Worm (Caenorhabditis elegans): ENCODE data around the gene fbxa-128.

The fbxa-128 gene

ce11 chrIII:11170509-11170908 is 31.6 kb upstream of the fbxa-128 start:
- TF ChIP-seq rpc-1 (optimal IDR thresholded peaks at IDR 0.05), result no peak
- no peak for TF ChIP-seq rpc-1 (tag; optimal IDR thresholded peaks at IDR 0.05)
- TF ChIP-seq snpc-4 (GFP tag; optimal IDR thresholded peaks at IDR 0.05), result no peak
- TF ChIP-seq snpc-4 (tag; optimal IDR thresholded peaks at IDR 0.05), result no peak
- peak; percentile 94 for TF ChIP-seq him-1 (tag; optimal IDR thresholded peaks at IDR 0.05)
- TF ChIP-seq dpff-1 (tag; optimal IDR thresholded peaks at IDR 0.05), result no peak
- peak; percentile 19 for TF ChIP-seq xnd-1 (tag; optimal IDR thresholded peaks at IDR 0.05)
- no peak for TF ChIP-seq nfya-2 (GFP tag; IDR thresholded peaks at IDR 0.05)
- TF ChIP-seq madf-6 (GFP tag; IDR thresholded peaks at IDR 0.05), result 0 out of 2 replicates have a peak, but pooled peaks have one; percentile 34
- TF ChIP-seq ztf-3 (GFP tag; optimal IDR thresholded peaks at IDR 0.05), result no peak
- TF ChIP-seq akir-1 (GFP tag; optimal IDR thresholded peaks at IDR 0.05), result no peak
- TF ChIP-seq athp-1 (tag; optimal IDR thresholded peaks at IDR 0.05), result no peak
- no peak for TF ChIP-seq ets-4 (GFP tag; optimal IDR thresholded peaks at IDR 0.05)
- TF ChIP-seq F22D6.2 (tag; optimal IDR thresholded peaks at IDR 0.05), result no peak

ce11 chrIII:11169680-11170079 is 30.8 kb upstream of the fbxa-128 start:
- TF ChIP-seq ztf-26 (tag; optimal IDR thresholded peaks at IDR 0.05) (no peak), egrh-3 (GFP tag; IDR thresholded peaks at IDR 0.05) (peak; percentile 61; the same call in 1 of the 2 replicates)

DNA sequence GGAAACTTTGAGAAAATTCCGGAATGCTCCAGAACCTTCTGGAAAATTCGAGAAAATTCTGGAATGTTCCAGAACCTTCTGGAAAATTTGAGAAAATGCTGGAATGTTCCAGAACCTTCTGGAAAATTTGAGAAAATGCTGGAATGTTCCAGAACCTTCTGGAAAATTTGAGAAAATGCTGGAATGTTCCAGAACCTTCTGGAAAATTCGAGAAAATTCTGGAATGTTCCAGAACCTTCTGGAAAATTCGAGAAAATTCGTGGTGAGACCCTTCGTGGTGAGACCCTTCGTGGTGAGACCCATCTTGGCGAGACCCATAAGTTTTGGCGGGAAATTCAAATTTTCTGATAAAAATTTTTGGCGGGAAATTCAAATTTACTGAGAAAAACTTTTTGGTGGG is 21.6 kb upstream of the fbxa-128 start:
- TF ChIP-seq D2030.7 (GFP tag; IDR thresholded peaks at IDR 0.05) (0 out of 2 replicates have a peak, but pooled peaks have one; percentile 14), madf-6 (GFP tag; IDR thresholded peaks at IDR 0.05) (0 out of 2 replicates have a peak, but pooled peaks have one; percentile 8), egrh-3 (GFP tag; IDR thresholded peaks at IDR 0.05) (peak; percentile 6; the same call in 1 of the 2 replicates), hsf-1 (GFP tag; IDR thresholded peaks at IDR 0.05) (peak; percentile 95)

DNA sequence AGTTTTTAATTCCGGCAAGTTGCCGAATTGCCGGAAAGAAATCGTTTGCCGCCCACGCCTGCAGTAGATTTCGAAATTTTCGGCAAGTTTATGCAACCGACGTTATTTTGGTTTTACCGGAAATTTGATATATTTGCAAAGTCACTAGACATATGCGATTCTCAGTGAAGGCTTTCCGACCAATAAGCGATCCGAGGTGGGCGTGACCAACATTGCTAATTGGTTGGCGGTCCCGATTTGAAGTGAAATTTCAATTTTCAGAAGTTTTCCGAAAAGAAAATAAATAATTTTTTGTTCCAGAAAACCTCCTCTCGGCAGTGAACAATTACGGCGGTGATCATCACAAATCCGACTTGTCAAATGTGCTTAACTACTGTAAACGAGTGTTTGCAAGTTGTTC is 19.0 kb upstream of the fbxa-128 start:
- TF ChIP-seq F39B2.1 (GFP tag; IDR thresholded peaks at IDR 0.05) (no peak), xnd-1 (tag; optimal IDR thresholded peaks at IDR 0.05) (no peak), Y67H2A.10 (GFP tag; conservative IDR thresholded peaks at IDR 0.05) (no peak), zim-3 (tag; optimal IDR thresholded peaks at IDR 0.05) (no peak), snpc-3.4 (tag; optimal IDR thresholded peaks at IDR 0.05) (no peak), lin-40 (tag; optimal IDR thresholded peaks at IDR 0.05) (no peak), nfyb-1 (GFP tag; IDR thresholded peaks at IDR 0.05) (no peak), cebp-1 (GFP tag; IDR thresholded peaks at IDR 0.05) (no peak), cebp-1 (tag; optimal IDR thresholded peaks at IDR 0.05) (no peak), hsf-1 (GFP tag; IDR thresholded peaks at IDR 0.05) (no peak), ama-1 (optimal IDR thresholded peaks at IDR 0.05) (no peak), ama-1 (GFP tag; optimal IDR thresholded peaks at IDR 0.05) (no peak), snpc-1.3 (tag; optimal IDR thresholded peaks at IDR 0.05; ENCODE audit: insufficient read depth) (no peak), akir-1 (GFP tag; optimal IDR thresholded peaks at IDR 0.05) (no peak), F57A8.1 (GFP tag; optimal IDR thresholded peaks at IDR 0.05) (no peak), tlf-1 (GFP tag; optimal IDR thresholded peaks at IDR 0.05) (no peak), lsl-1 (GFP tag; optimal IDR thresholded peaks at IDR 0.05) (no peak), ccch-3 (GFP tag; optimal IDR thresholded peaks at IDR 0.05) (no peak), lin-54 (GFP tag; optimal IDR thresholded peaks at IDR 0.05) (no peak), egl-44 (GFP tag; IDR thresholded peaks at IDR 0.05) (no peak)
